Fruit fly (Drosophila melanogaster) whole organism, embryonic: Measurements from ENCODE around the gene CG11882.

ENCODE experiments used
- CG10543 ChIP-seq: fragments of 200-800 bp; sonication (Bioruptor generic); optimal IDR thresholded peaks from 3 replicates; lab custom pipeline; 2017; ENCODE audit warnings: missing biosample characterization, mild to moderate bottlenecking, missing genetic modification characterization, moderate library complexity
- CG10654 ChIP-seq: fragments of 200-800 bp; sonication (Bioruptor generic); optimal IDR thresholded peaks from 2 replicates; lab custom pipeline; 2016; ENCODE audit warnings: missing biosample characterization, missing genetic modification characterization
- CG11085 ChIP-seq: fragments of 200-800 bp; sonication (Bioruptor generic); IDR thresholded peaks from 2 replicates; pipeline ENCODE4 v1.3.6; 2022; ENCODE audit warnings: missing biosample characterization, missing genetic modification characterization
- CG11504 ChIP-seq: fragments of 200-800 bp; sonication (Bioruptor generic); optimal IDR thresholded peaks from 3 replicates; lab custom pipeline; 2019; ENCODE audit warnings: missing biosample characterization, mild to moderate bottlenecking, missing genetic modification characterization, moderate library complexity
- CG13287 ChIP-seq: fragments of 200-800 bp; sonication (Bioruptor generic); IDR thresholded peaks from 2 replicates; pipeline ENCODE4 v1.3.6; 2022; ENCODE audit warnings: missing biosample characterization, missing genetic modification characterization; ENCODE audit not compliant: partially characterized antibody
- CG13424 ChIP-seq: fragments of 200-800 bp; sonication (Bioruptor generic); optimal IDR thresholded peaks from 2 replicates; lab custom pipeline; 2019; ENCODE audit warnings: missing biosample characterization, mild to moderate bottlenecking, missing genetic modification characterization, moderate library complexity
- CG14014 ChIP-seq: fragments of 200-800 bp; sonication (Bioruptor generic); IDR thresholded peaks from 2 replicates; pipeline ENCODE4 v1.3.6; 2022; ENCODE audit warnings: missing biosample characterization, missing genetic modification characterization
- CG1602 ChIP-seq: fragments of 200-800 bp; sonication (Bioruptor generic); optimal IDR thresholded peaks from 3 replicates; lab custom pipeline; 2016; ENCODE audit warnings: missing biosample characterization, missing genetic modification characterization
- CG1603 ChIP-seq: fragments of 200-800 bp; sonication (Bioruptor generic); optimal IDR thresholded peaks from 2 replicates; lab custom pipeline; 2019; ENCODE audit warnings: missing biosample characterization, mild to moderate bottlenecking, missing genetic modification characterization, moderate library complexity
- CG17361 ChIP-seq: fragments of 200-800 bp; sonication (Bioruptor generic); IDR thresholded peaks from 3 replicates; pipeline ENCODE4 v1.3.6; 2022; ENCODE audit warnings: missing biosample characterization, missing genetic modification characterization
- CG18599 ChIP-seq: fragments of 200-800 bp; sonication (Bioruptor generic); optimal IDR thresholded peaks from 3 replicates; lab custom pipeline; 2017; ENCODE audit warnings: missing biosample characterization, missing genetic modification characterization, mild to moderate bottlenecking, moderate library complexity, missing genetic modification reagents
- CG34422 ChIP-seq: fragments of 200-800 bp; sonication (Bioruptor generic); IDR thresholded peaks from 3 replicates; pipeline ENCODE4 v1.3.6; 2022; ENCODE audit warnings: missing biosample characterization, missing genetic modification characterization
- CG5180 ChIP-seq: fragments of 200-800 bp; sonication (Bioruptor generic); optimal IDR thresholded peaks from 3 replicates; lab custom pipeline; 2017; ENCODE audit warnings: missing biosample characterization, missing genetic modification characterization, mild to moderate bottlenecking, moderate library complexity, missing genetic modification reagents
- CG9727 ChIP-seq: fragments of 200-800 bp; sonication (Bioruptor generic); optimal IDR thresholded peaks from 3 replicates; lab custom pipeline; 2017; ENCODE audit warnings: missing biosample characterization, mild to moderate bottlenecking, missing genetic modification characterization
- CG9932 ChIP-seq: fragments of 200-800 bp; sonication (Bioruptor generic); IDR thresholded peaks from 2 replicates; pipeline ENCODE4 v1.3.6; 2022; ENCODE audit warnings: missing biosample characterization, missing genetic modification characterization
- CoRest ChIP-seq: fragments of 200-800 bp; sonication (Bioruptor generic); optimal IDR thresholded peaks from 3 replicates; lab custom pipeline; 2018; ENCODE audit warnings: missing biosample characterization, mild to moderate bottlenecking, missing genetic modification characterization, moderate library complexity
- HLH54F ChIP-seq: fragments of 200-800 bp; sonication (Bioruptor generic); optimal IDR thresholded peaks from 3 replicates; lab custom pipeline; 2016; ENCODE audit warnings: missing biosample characterization, missing genetic modification characterization
- Hr3 ChIP-seq: fragments of 200-800 bp; sonication (Bioruptor generic); optimal IDR thresholded peaks from 3 replicates; lab custom pipeline; 2016; ENCODE audit warnings: missing biosample characterization, missing genetic modification characterization
- Hsf ChIP-seq: fragments of 200-800 bp; sonication (Bioruptor generic); optimal IDR thresholded peaks from 3 replicates; lab custom pipeline; 2016; ENCODE audit warnings: missing biosample characterization, missing genetic modification characterization
- Taf1 ChIP-seq: fragments of 200-800 bp; sonication (Bioruptor generic); IDR thresholded peaks from 2 replicates; pipeline ENCODE4 v1.3.6; 2022; ENCODE audit warnings: missing biosample characterization, missing genetic modification characterization
- Xrp1 ChIP-seq: fragments of 200-800 bp; sonication (Bioruptor generic); IDR thresholded peaks from 2 replicates; pipeline ENCODE4 v1.3.6; 2022; ENCODE audit warnings: missing biosample characterization, missing genetic modification characterization
- bsh ChIP-seq, 2 experiments: fragments of 200-800 bp; sonication (Bioruptor generic); optimal IDR thresholded peaks; 2 replicates each; lab custom pipeline; 2017 to 2018; ENCODE audit warnings: mild to moderate bottlenecking in 2 of 2, missing biosample characterization in 2 of 2, missing genetic modification characterization in 2 of 2, moderate library complexity in 1 of 2
- cg ChIP-seq: fragments of 200-800 bp; sonication (Bioruptor generic); optimal IDR thresholded peaks from 3 replicates; lab custom pipeline; 2019; ENCODE audit warnings: missing biosample characterization, mild to moderate bottlenecking, missing genetic modification characterization, moderate library complexity
- dysf ChIP-seq: fragments of 200-800 bp; sonication (Bioruptor generic); IDR thresholded peaks from 3 replicates; pipeline ENCODE4 v1.3.6; 2022; ENCODE audit warnings: missing biosample characterization, missing genetic modification characterization
- fd3F ChIP-seq: fragments of 200-800 bp; sonication (Bioruptor generic); optimal IDR thresholded peaks from 2 replicates; lab custom pipeline; 2018; ENCODE audit warnings: missing biosample characterization, mild to moderate bottlenecking, missing genetic modification characterization, moderate library complexity
- grau ChIP-seq: fragments of 200-800 bp; optimal IDR thresholded peaks from 3 replicates; lab custom pipeline; 2019; ENCODE audit warnings: missing biosample characterization, mild to moderate bottlenecking, missing genetic modification characterization, moderate library complexity
- hkb ChIP-seq, 2 experiments: fragments of 200-800 bp in 1 of 2; fragments of >200 bp in 1 of 2; sonication (Bioruptor generic) in 1 of 2; IDR thresholded peaks in 1 of 2; optimal IDR thresholded peaks in 1 of 2; 2 replicates each; pipeline versions ENCODE4 v1.3.6 to Lab custom; 2017 to 2022; ENCODE audit warnings: missing biosample characterization in 1 of 2, missing genetic modification characterization in 1 of 2
- lab ChIP-seq: fragments of 200-800 bp; sonication (Bioruptor generic); optimal IDR thresholded peaks from 3 replicates; lab custom pipeline; 2017; ENCODE audit warnings: missing biosample characterization, missing genetic modification characterization, mild to moderate bottlenecking, moderate library complexity, missing genetic modification reagents
- peb ChIP-seq: fragments of 200-800 bp; sonication (Bioruptor generic); IDR thresholded peaks from 2 replicates; pipeline ENCODE4 v1.3.6; 2022; ENCODE audit warnings: missing biosample characterization, missing genetic modification characterization
- prd ChIP-seq, 3 experiments: fragments of >200 bp in 2 of 3; fragments of 200-800 bp in 1 of 3; sonication (Bioruptor generic) in 1 of 3; optimal IDR thresholded peaks in 2 of 3; IDR thresholded peaks in 1 of 3; 2 replicates in 2 of 3; 3 replicates in 1 of 3; pipeline versions ENCODE4 v1.3.6 to Lab custom; 2017 to 2022; ENCODE audit warnings: missing biosample characterization in 1 of 3, missing genetic modification characterization in 1 of 3
- ranshi ChIP-seq: fragments of 200-800 bp; sonication (Bioruptor generic); IDR thresholded peaks from 2 replicates; pipeline ENCODE4 v1.3.6; 2022; ENCODE audit warnings: missing biosample characterization, missing genetic modification characterization
- sens ChIP-seq: fragments of 200-800 bp; sonication (Bioruptor generic); peaks from one replicate; lab custom pipeline; 2016; ENCODE audit warnings: missing biosample characterization, missing genetic modification characterization
- slbo ChIP-seq: fragments of 200-800 bp; sonication (Bioruptor generic); IDR thresholded peaks from 2 replicates; pipeline ENCODE4 v1.3.6; 2022; ENCODE audit warnings: missing biosample characterization, missing genetic modification characterization
- slp2 ChIP-seq: fragments of 200-800 bp; sonication (Bioruptor generic); optimal IDR thresholded peaks from 2 replicates; lab custom pipeline; 2016; ENCODE audit warnings: missing biosample characterization, missing genetic modification characterization
- ttk ChIP-seq: fragments of 200-800 bp; sonication (Bioruptor generic); IDR thresholded peaks from 2 replicates; pipeline ENCODE4 v2.1.2; 2022; ENCODE audit warnings: missing biosample characterization, missing genetic modification characterization
- zen ChIP-seq: fragments of 200-800 bp; sonication (Bioruptor generic); optimal IDR thresholded peaks from 3 replicates; lab custom pipeline; 2018; ENCODE audit warnings: missing biosample characterization, mild to moderate bottlenecking, missing genetic modification characterization, moderate library complexity
- zen2 ChIP-seq: fragments of 200-800 bp; sonication (Bioruptor generic); IDR thresholded peaks from 3 replicates; pipeline ENCODE4 v1.3.6; 2022; ENCODE audit warnings: missing biosample characterization, missing genetic modification characterization; ENCODE audit not compliant: partially characterized antibody
- zf30C ChIP-seq: fragments of 200-800 bp; sonication (Bioruptor generic); optimal IDR thresholded peaks from 3 replicates; lab custom pipeline; 2018; ENCODE audit warnings: missing biosample characterization, mild to moderate bottlenecking, missing genetic modification characterization

CG11882 gene

DNA sequence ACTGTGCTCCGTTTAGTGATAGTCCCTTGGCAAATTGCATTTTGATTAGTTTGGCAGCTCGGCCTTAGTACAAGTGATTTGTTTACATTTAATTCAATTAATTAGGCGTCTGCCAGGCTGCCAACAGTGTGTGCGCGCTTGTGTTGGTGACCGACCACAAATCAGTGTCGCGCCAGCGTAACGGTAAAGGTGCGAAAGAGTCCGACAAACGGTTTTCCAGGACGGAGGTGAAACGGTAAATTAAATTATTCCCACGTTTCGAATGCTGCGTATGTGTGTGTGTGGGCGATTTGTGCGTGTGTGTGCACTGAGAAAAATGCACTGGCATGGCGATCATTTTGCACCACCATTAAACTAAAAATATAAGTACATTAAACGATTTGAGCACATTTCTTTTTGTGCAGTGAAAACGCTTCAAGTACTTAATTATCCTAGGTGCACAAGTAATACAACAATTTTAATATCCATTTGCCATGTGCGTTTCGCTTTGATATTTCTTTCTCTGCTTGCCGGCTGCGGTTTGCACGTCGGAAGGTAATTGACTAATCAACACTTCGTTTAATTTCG, 8.9 kb downstream of the CG11882 start (continued):
- TF ChIP-seq CG11504 (tag; lab: Kevin White, UChicago) (no peak), CG9932 (GFP tag; lab: Robert Waterston, UW) (peak; percentile 49), sens (GFP tag; lab: Kevin White, UChicago) (peak; percentile 76), CG9727 (GFP tag; lab: Kevin White, UChicago) (peak; percentile 28), CG5180 (GFP tag; lab: Kevin White, UChicago) (no peak), CG10543 (peak; percentile 21), CG1602 (GFP tag; lab: Kevin White, UChicago) (no peak), dysf (GFP tag; lab: Robert Waterston, UW) (peak; percentile 29; the same call in 1 of the 3 replicates), slbo (GFP tag; lab: Robert Waterston, UW) (peak; percentile 61; the same call in 1 of the 2 replicates), hkb (optimal IDR thresholded peaks at IDR 0.05; lab: Kevin White, UChicago) (no peak), hkb (GFP tag; IDR thresholded peaks at IDR 0.05; lab: Robert Waterston, UW) (peak; percentile 9; the same call in 1 of the 2 replicates), Hr3 (GFP tag; lab: Kevin White, UChicago) (no peak), CG1603 (tag; lab: Kevin White, UChicago) (peak; percentile 41), zen2 (GFP tag; lab: Robert Waterston, UW) (no peak), zen (tag; lab: Kevin White, UChicago) (peak; percentile 3), ranshi (0 out of 2 replicates have a peak, but pooled peaks have one; percentile 21), CG13287 (GFP tag; lab: Robert Waterston, UW) (0 out of 2 replicates have a peak, but pooled peaks have one; percentile 4), CoRest (peak; percentile 3), fd3F (peak; percentile 26), CG18599 (GFP tag; lab: Kevin White, UChicago) (peak; percentile 20), zf30C (GFP tag; lab: Kevin White, UChicago) (peak; percentile 45), ttk (GFP tag; lab: Robert Waterston, UW) (no peak), slp2 (no peak), Xrp1 (GFP tag; lab: Robert Waterston, UW) (peak; percentile 19; the same call in 1 of the 2 replicates), bsh (GFP tag; optimal IDR thresholded peaks at IDR 0.05; lab: Kevin White, UChicago) (peak in 1 of 2 experiments; percentile 9), lab (GFP tag; lab: Kevin White, UChicago) (peak; percentile 4), CG11085 (GFP tag; lab: Robert Waterston, UW) (0 out of 2 replicates have a peak, but pooled peaks have one; percentile 12), Taf1 (peak; percentile 38; the same call in 1 of the 2 replicates), cg (GFP tag; lab: Kevin White, UChicago) (peak; percentile 6), grau (tag; lab: Kevin White, UChicago) (peak; percentile 39), peb (GFP tag; lab: Robert Waterston, UW) (no peak), HLH54F (GFP tag; lab: Kevin White, UChicago) (no peak), CG10654 (GFP tag; lab: Kevin White, UChicago) (peak; percentile 10), Hsf (peak; percentile 38), CG17361 (GFP tag; lab: Robert Waterston, UW) (0 out of 3 replicates have a peak, but pooled peaks have one; percentile 25), prd (optimal IDR thresholded peaks at IDR 0.05; lab: Kevin White, UChicago) (no peak), prd (GFP tag; IDR thresholded peaks at IDR 0.05; lab: Robert Waterston, UW) (peak; percentile 35; the same call in 1 of the 3 replicates), CG34422 (GFP tag; lab: Robert Waterston, UW) (no peak), CG13424 (tag; lab: Kevin White, UChicago) (peak; percentile 23), CG14014 (GFP tag; lab: Robert Waterston, UW) (peak; percentile 45; the same call in 1 of the 2 replicates)
